Worm (Caenorhabditis elegans) whole organism, L4 larva: ENCODE measurements around the gene B0496.6.

Experiments
- T20F7.1 ChIP-seq: fragments of 200-800 bp; sonication (Bioruptor generic); optimal IDR thresholded peaks from 2 replicates; lab custom pipeline; 2018; ENCODE audit warnings: mild to moderate bottlenecking, missing genetic modification characterization, missing compliant biosample characterization
- aly-2 ChIP-seq: sonication (generic microtip); optimal IDR thresholded peaks from 2 replicates; lab custom pipeline; 2018; ENCODE audit warnings: missing biosample characterization, missing genetic modification characterization
- ama-1 ChIP-seq: fragments of 150-350 bp; optimal IDR thresholded peaks from 2 replicates; lab custom pipeline; 2014; ENCODE audit warnings: inconsistent platforms, mixed read lengths
- dve-1 ChIP-seq: sonication (generic microtip); optimal IDR thresholded peaks from 2 replicates; lab custom pipeline; 2017; ENCODE audit warnings: antibody characterized with exemption, mild to moderate bottlenecking, missing genetic modification characterization, missing compliant biosample characterization; ENCODE audit not compliant: insufficient read depth
- lin-1 ChIP-seq: fragments of 200-800 bp; sonication (Bioruptor generic); IDR thresholded peaks from 2 replicates; pipeline ENCODE4 v1.3.6; 2022; ENCODE audit warnings: missing genetic modification reagents, missing genetic modification characterization, missing compliant biosample characterization
- lin-15B ChIP-seq: fragments of 150-350 bp; sonication (generic microtip); optimal IDR thresholded peaks from 3 replicates; lab custom pipeline; 2014; ENCODE audit warnings: missing biosample characterization, missing genetic modification characterization
- mdl-1 ChIP-seq, 2 experiments: fragments of 150-350 bp in 1 of 2; sonication (generic microtip) in 1 of 2; optimal IDR thresholded peaks; 2 replicates each; lab custom pipeline; 2014 to 2017; ENCODE audit warnings: missing biosample characterization in 2 of 2, missing genetic modification characterization in 2 of 2
- tra-1 ChIP-seq: fragments of 200-800 bp; sonication (Bioruptor generic); IDR thresholded peaks from 2 replicates; pipeline ENCODE4 v1.3.6; 2022; ENCODE audit warnings: missing genetic modification reagents, missing genetic modification characterization, missing compliant biosample characterization

- TF ChIP-seq ama-1 (lab: Kevin White, UChicago) (no peak), tra-1 (GFP tag; lab: Robert Waterston, UW) (no peak), aly-2 (tag; lab: Kevin White, UChicago) (no peak), mdl-1 (tag; optimal IDR thresholded peaks at IDR 0.05; lab: Kevin White, UChicago) (no peak), lin-1 (GFP tag; lab: Robert Waterston, UW) (no peak), lin-15B (tag; lab: Kevin White, UChicago) (no peak), dve-1 (tag; lab: Kevin White, UChicago) (no peak), T20F7.1 (no peak)
Observed at ce11 chrIV:7388843-7389242, 30.1 kb upstream of the B0496.6 start, which contains the start of gene mob-3.
